Fruit fly (Drosophila melanogaster): ENCODE data around the gene SMSr.

The SMSr gene

dm6 chr3L:7364717-7365278, 16.5 kb downstream of the SMSr start:
- no peak for TF ChIP-seq CG10348 (GFP tag; IDR thresholded peaks at IDR 0.05)
- TF ChIP-seq CG12605 (GFP tag; IDR thresholded peaks at IDR 0.05), result no peak
- TF ChIP-seq gl (tag; optimal IDR thresholded peaks at IDR 0.05), result no peak
- no peak for TF ChIP-seq CG14655 (GFP tag; optimal IDR thresholded peaks at IDR 0.05)
- no peak for TF ChIP-seq D1 (tag; optimal IDR thresholded peaks at IDR 0.05)
- TF ChIP-seq CG8301 (tag; optimal IDR thresholded peaks at IDR 0.05), result no peak
- no peak for TF ChIP-seq Pif1B (GFP tag; optimal IDR thresholded peaks at IDR 0.05)
- TF ChIP-seq CG17806 (tag; optimal IDR thresholded peaks at IDR 0.05), result no peak
- no peak for TF ChIP-seq CG9948 (tag; optimal IDR thresholded peaks at IDR 0.05)
- no peak for TF ChIP-seq CG4496 (GFP tag; IDR thresholded peaks at IDR 0.05)
- TF ChIP-seq Pif1A (GFP tag; optimal IDR thresholded peaks at IDR 0.05), result no peak
- no peak for TF ChIP-seq EcR (GFP tag; optimal IDR thresholded peaks at IDR 0.05)
- TF ChIP-seq fd96Ca (GFP tag; IDR thresholded peaks at IDR 0.05), result no peak
- TF ChIP-seq Snoo (tag; optimal IDR thresholded peaks at IDR 0.05), result no peak
- no peak for TF ChIP-seq CG34367 (tag; optimal IDR thresholded peaks at IDR 0.05)
- no peak for TF ChIP-seq CG13204 (GFP tag; optimal IDR thresholded peaks at IDR 0.05)
- TF ChIP-seq CG8159 (tag; optimal IDR thresholded peaks at IDR 0.05), result no peak

dm6 chr3L:7361095-7361522, 20.2 kb downstream of the SMSr start:
- TF ChIP-seq CG15710 (tag; optimal IDR thresholded peaks at IDR 0.05) (no peak), fd96Ca (GFP tag; IDR thresholded peaks at IDR 0.05) (peak; percentile 79; the same call in 2 of the 3 replicates), gl (tag; optimal IDR thresholded peaks at IDR 0.05) (peak; percentile 4), CG12605 (GFP tag; IDR thresholded peaks at IDR 0.05) (peak; percentile 83), CG8301 (tag; optimal IDR thresholded peaks at IDR 0.05) (peak; percentile 26), rn (GFP tag; IDR thresholded peaks at IDR 0.05) (no peak), Ets98B (GFP tag; IDR thresholded peaks at IDR 0.05) (peak; percentile 94), CG14655 (GFP tag; optimal IDR thresholded peaks at IDR 0.05) (no peak), CG9948 (tag; optimal IDR thresholded peaks at IDR 0.05) (peak; percentile 16), CG32121 (GFP tag; IDR thresholded peaks at IDR 0.05) (no peak), CG8159 (tag; optimal IDR thresholded peaks at IDR 0.05) (no peak), CG34367 (tag; optimal IDR thresholded peaks at IDR 0.05) (no peak), D1 (tag; optimal IDR thresholded peaks at IDR 0.05) (no peak), Pif1B (GFP tag; optimal IDR thresholded peaks at IDR 0.05) (peak; percentile 61), CG17806 (tag; optimal IDR thresholded peaks at IDR 0.05) (no peak), CG10348 (GFP tag; IDR thresholded peaks at IDR 0.05) (no peak), Pif1A (GFP tag; optimal IDR thresholded peaks at IDR 0.05) (peak; percentile 75), CG13204 (GFP tag; optimal IDR thresholded peaks at IDR 0.05) (no peak), Snoo (tag; optimal IDR thresholded peaks at IDR 0.05) (no peak), EcR (GFP tag; optimal IDR thresholded peaks at IDR 0.05) (no peak), CG4496 (GFP tag; IDR thresholded peaks at IDR 0.05) (peak; percentile 81)

dm6 chr3L:7360324-7360852, 20.9 kb downstream of the SMSr start, which contains the start of gene Sec63:
TSS of gene Sec63 (plus strand) at chr3L:7360561.
- peak; percentile 26; the same call in 2 of the 3 replicates for TF ChIP-seq CG4496 (GFP tag; IDR thresholded peaks at IDR 0.05)
- TF ChIP-seq CG14655 (GFP tag; optimal IDR thresholded peaks at IDR 0.05), result no peak
- TF ChIP-seq CG13204 (GFP tag; optimal IDR thresholded peaks at IDR 0.05), result peak; percentile 11
- TF ChIP-seq Ets98B (GFP tag; IDR thresholded peaks at IDR 0.05), result peak; percentile 38
- no peak for TF ChIP-seq Pif1B (GFP tag; optimal IDR thresholded peaks at IDR 0.05)
- no peak for TF ChIP-seq CG8301 (tag; optimal IDR thresholded peaks at IDR 0.05)
- no peak for TF ChIP-seq CG15710 (tag; optimal IDR thresholded peaks at IDR 0.05)

dm6 chr3L:7359827-7360323, 21.4 kb downstream of the SMSr start, which contains the start of gene pst:
TSS of gene pst (minus strand) at chr3L:7360263.
- TF ChIP-seq CG17806 (tag; optimal IDR thresholded peaks at IDR 0.05) (no peak), CG13204 (GFP tag; optimal IDR thresholded peaks at IDR 0.05) (no peak), CG32121 (GFP tag; IDR thresholded peaks at IDR 0.05) (no peak; the same call in 1 of the 2 replicates), CG14655 (GFP tag; optimal IDR thresholded peaks at IDR 0.05) (no peak), fd96Ca (GFP tag; IDR thresholded peaks at IDR 0.05) (no peak; the same call in 2 of the 3 replicates), CG9948 (tag; optimal IDR thresholded peaks at IDR 0.05) (no peak), rn (GFP tag; IDR thresholded peaks at IDR 0.05) (no peak), CG4496 (GFP tag; IDR thresholded peaks at IDR 0.05) (no peak), Snoo (tag; optimal IDR thresholded peaks at IDR 0.05) (no peak), gl (tag; optimal IDR thresholded peaks at IDR 0.05) (no peak), Pif1A (GFP tag; optimal IDR thresholded peaks at IDR 0.05) (no peak), CG12605 (GFP tag; IDR thresholded peaks at IDR 0.05) (peak; percentile 16; the same call in 1 of the 2 replicates), D1 (tag; optimal IDR thresholded peaks at IDR 0.05) (no peak), EcR (GFP tag; optimal IDR thresholded peaks at IDR 0.05) (no peak), CG15710 (tag; optimal IDR thresholded peaks at IDR 0.05) (peak; percentile 6), CG8301 (tag; optimal IDR thresholded peaks at IDR 0.05) (no peak), Pif1B (GFP tag; optimal IDR thresholded peaks at IDR 0.05) (no peak), CG10348 (GFP tag; IDR thresholded peaks at IDR 0.05) (no peak), CG8159 (tag; optimal IDR thresholded peaks at IDR 0.05) (no peak), Ets98B (GFP tag; IDR thresholded peaks at IDR 0.05) (peak; percentile 5; the same call in 1 of the 2 replicates), CG34367 (tag; optimal IDR thresholded peaks at IDR 0.05) (no peak)

- TF ChIP-seq CG4496 (GFP tag; IDR thresholded peaks at IDR 0.05) (no peak), Pif1A (GFP tag; optimal IDR thresholded peaks at IDR 0.05) (no peak), fd96Ca (GFP tag; IDR thresholded peaks at IDR 0.05) (peak; percentile 30; the same call in 1 of the 3 replicates), CG14655 (GFP tag; optimal IDR thresholded peaks at IDR 0.05) (no peak), gl (tag; optimal IDR thresholded peaks at IDR 0.05) (no peak), rn (GFP tag; IDR thresholded peaks at IDR 0.05) (no peak), Ets98B (GFP tag; IDR thresholded peaks at IDR 0.05) (no peak), Pif1B (GFP tag; optimal IDR thresholded peaks at IDR 0.05) (no peak), CG8301 (tag; optimal IDR thresholded peaks at IDR 0.05) (no peak), Snoo (tag; optimal IDR thresholded peaks at IDR 0.05) (no peak), D1 (tag; optimal IDR thresholded peaks at IDR 0.05) (no peak), CG34367 (tag; optimal IDR thresholded peaks at IDR 0.05) (no peak), CG15710 (tag; optimal IDR thresholded peaks at IDR 0.05) (peak; percentile 13), CG32121 (GFP tag; IDR thresholded peaks at IDR 0.05) (no peak), CG9948 (tag; optimal IDR thresholded peaks at IDR 0.05) (peak; percentile 12), CG8159 (tag; optimal IDR thresholded peaks at IDR 0.05) (no peak), CG13204 (GFP tag; optimal IDR thresholded peaks at IDR 0.05) (no peak)
These were observed 24.7 kb downstream of the SMSr start, which contains the start of gene CTCF for dm6 chr3L:7356386-7357117. TSS of gene CTCF (minus strand) at chr3L:7356713.
